Fruit fly (Drosophila melanogaster): ENCODE data around the gene CG31897.

DNA sequence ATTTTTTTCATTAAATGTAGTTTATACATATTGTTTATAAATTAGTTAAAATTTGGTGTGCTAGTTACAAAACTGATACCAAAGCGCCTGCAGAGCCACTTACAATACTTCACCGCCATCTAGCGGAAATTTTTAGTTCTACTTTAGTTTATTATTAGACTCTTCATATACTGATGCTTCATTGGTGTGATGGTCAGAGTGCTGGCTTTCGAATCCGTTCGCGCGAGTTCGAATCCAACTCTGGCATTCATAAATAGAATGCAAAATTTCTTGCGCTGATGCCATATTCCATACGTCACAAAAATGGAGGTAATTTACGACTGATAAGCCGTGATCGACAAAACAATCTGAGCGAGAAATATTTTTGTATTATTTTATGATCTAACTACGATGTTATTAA lies 43.3 kb downstream of the CG31897 start:
- TF ChIP-seq Pif1B (GFP tag; optimal IDR thresholded peaks at IDR 0.05) = no peak
- no peak for TF ChIP-seq CG17806 (tag; optimal IDR thresholded peaks at IDR 0.05)
- no peak for TF ChIP-seq CG14655 (GFP tag; optimal IDR thresholded peaks at IDR 0.05)
- TF ChIP-seq gl (tag; optimal IDR thresholded peaks at IDR 0.05) = no peak
- TF ChIP-seq CG9948 (tag; optimal IDR thresholded peaks at IDR 0.05) = no peak
- no peak; the same call in 1 of the 2 replicates for TF ChIP-seq CG12605 (GFP tag; IDR thresholded peaks at IDR 0.05)
- no peak for TF ChIP-seq EcR (GFP tag; optimal IDR thresholded peaks at IDR 0.05)
- no peak for TF ChIP-seq CG8301 (tag; optimal IDR thresholded peaks at IDR 0.05)
- TF ChIP-seq CG15710 (tag; optimal IDR thresholded peaks at IDR 0.05) = no peak
- TF ChIP-seq CG34367 (tag; optimal IDR thresholded peaks at IDR 0.05) = no peak
- no peak for TF ChIP-seq CG32121 (GFP tag; IDR thresholded peaks at IDR 0.05)
- TF ChIP-seq rn (GFP tag; IDR thresholded peaks at IDR 0.05) = no peak
- no peak for TF ChIP-seq D1 (tag; optimal IDR thresholded peaks at IDR 0.05)
